Worm (Caenorhabditis elegans): ENCODE measurements around the gene K10B2.4.

DNA sequence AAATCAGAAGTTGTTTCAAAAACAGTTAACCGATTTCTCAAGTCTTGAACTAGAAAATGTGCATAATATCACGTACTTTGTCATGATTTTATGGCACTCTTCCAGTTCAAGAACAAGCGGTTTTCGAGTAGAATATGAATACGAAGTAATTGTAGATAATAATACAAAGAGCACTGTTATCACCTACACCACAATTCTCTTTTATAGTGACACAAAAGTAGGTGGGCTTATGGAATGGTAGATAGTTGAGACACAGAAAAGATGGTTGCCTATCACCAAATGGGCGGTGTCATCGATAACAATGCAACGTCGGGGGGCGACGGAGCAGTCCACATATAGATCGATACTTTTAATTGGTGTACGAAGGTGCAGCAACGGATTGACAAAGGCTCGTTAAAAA lies 32.1 kb downstream of the K10B2.4 start:
- TF ChIP-seq snpc-1.1 (tag; optimal IDR thresholded peaks at IDR 0.05; ENCODE audit: insufficient read depth) (no peak), ZK185.1 (tag; optimal IDR thresholded peaks at IDR 0.05; ENCODE audit: poor library complexity, severe bottlenecking) (no peak), nfyb-1 (GFP tag; IDR thresholded peaks at IDR 0.05) (no peak), F52B5.7 (tag; optimal IDR thresholded peaks at IDR 0.05) (no peak), unc-62 (GFP tag; optimal IDR thresholded peaks at IDR 0.05) (no peak), Y53F4B.3 (GFP tag; IDR thresholded peaks at IDR 0.05) (no peak), lin-35 (GFP tag; optimal IDR thresholded peaks at IDR 0.05) (no peak), him-1 (tag; optimal IDR thresholded peaks at IDR 0.05) (no peak), tbp1 (GFP tag; optimal IDR thresholded peaks at IDR 0.05) (no peak), ceh-58 (GFP tag; IDR thresholded peaks at IDR 0.05) (no peak), Y53G8AR.9 (GFP tag; conservative IDR thresholded peaks at IDR 0.05) (no peak), attf-3 (GFP tag; conservative IDR thresholded peaks at IDR 0.05) (no peak), athp-1 (tag; optimal IDR thresholded peaks at IDR 0.05) (no peak)
